Worm (Caenorhabditis elegans): ENCODE data around the gene swsn-3.

DNA sequence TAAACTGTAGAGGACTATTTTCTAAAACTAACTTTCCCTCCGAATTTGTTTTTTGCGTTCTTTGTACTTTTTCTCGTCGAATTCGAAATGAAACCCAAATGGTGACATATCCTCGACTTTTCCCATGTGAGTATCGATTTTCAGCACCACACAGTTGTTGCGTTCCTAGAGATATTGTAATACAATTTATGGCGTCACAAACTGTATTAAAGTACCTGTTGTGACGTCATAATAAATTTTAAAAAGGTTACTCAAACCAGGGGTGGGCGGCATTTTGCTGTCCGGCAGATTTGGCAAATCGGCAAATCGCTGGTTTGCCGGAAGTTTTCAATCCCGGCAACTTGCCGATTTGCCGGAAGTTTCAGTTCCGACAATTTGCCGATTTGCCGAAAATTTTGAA, 32.3 kb upstream of the swsn-3 start:
- TF ChIP-seq elt-1 (tag; optimal IDR thresholded peaks at IDR 0.05; ENCODE audit: borderline replicate concordance, insufficient read depth), result no peak
- TF ChIP-seq unc-62 (GFP tag; optimal IDR thresholded peaks at IDR 0.05), result no peak
- TF ChIP-seq ztf-11 (tag; optimal IDR thresholded peaks at IDR 0.05), result no peak
- TF ChIP-seq nhr-237 (tag; optimal IDR thresholded peaks at IDR 0.05), result no peak
